Fruit fly (Drosophila melanogaster) whole organism, adult: ENCODE measurements around the gene CG14401.

Experiments
- CG11617 ChIP-seq: fragments of 200-800 bp; sonication (Bioruptor generic); optimal IDR thresholded peaks from 2 replicates; lab custom pipeline; 2017; ENCODE audit warnings: mild to moderate bottlenecking, missing biosample characterization, missing genetic modification reagents, missing genetic modification characterization
- CG12768 ChIP-seq: fragments of 200-800 bp; sonication (Bioruptor generic); optimal IDR thresholded peaks from 2 replicates; lab custom pipeline; 2017; ENCODE audit warnings: missing biosample characterization, missing genetic modification characterization, mild to moderate bottlenecking, moderate library complexity, missing genetic modification reagents
- CG14711 ChIP-seq: fragments of 200-800 bp; sonication (Bioruptor generic); optimal IDR thresholded peaks from 2 replicates; lab custom pipeline; 2018; ENCODE audit warnings: missing biosample characterization, mild to moderate bottlenecking, missing genetic modification characterization, moderate library complexity
- CG1620 ChIP-seq: fragments of 200-800 bp; sonication (Bioruptor generic); optimal IDR thresholded peaks from 2 replicates; lab custom pipeline; 2016; ENCODE audit warnings: missing biosample characterization, missing genetic modification characterization
- CG33017 ChIP-seq: fragments of 200-800 bp; sonication (Bioruptor generic); optimal IDR thresholded peaks from 2 replicates; lab custom pipeline; 2018; ENCODE audit warnings: missing biosample characterization, mild to moderate bottlenecking, missing genetic modification characterization, moderate library complexity
- CG5204 ChIP-seq: fragments of 200-800 bp; sonication (Bioruptor generic); optimal IDR thresholded peaks from 2 replicates; lab custom pipeline; 2016; ENCODE audit warnings: missing biosample characterization, missing genetic modification characterization
- CG7045 ChIP-seq: fragments of 200-800 bp; sonication (Bioruptor generic); optimal IDR thresholded peaks from 2 replicates; lab custom pipeline; 2017; ENCODE audit warnings: missing biosample characterization, mild to moderate bottlenecking, missing genetic modification characterization
- CG7101 ChIP-seq: fragments of 200-800 bp; sonication (Bioruptor generic); optimal IDR thresholded peaks from 2 replicates; lab custom pipeline; 2018; ENCODE audit warnings: missing biosample characterization, mild to moderate bottlenecking, missing genetic modification characterization, moderate library complexity
- Clk ChIP-seq: fragments of 200-800 bp; sonication (Bioruptor generic); optimal IDR thresholded peaks from 2 replicates; lab custom pipeline; 2017; ENCODE audit warnings: missing biosample characterization, missing genetic modification characterization
- Crg-1 ChIP-seq: fragments of 200-800 bp; sonication (Bioruptor generic); optimal IDR thresholded peaks from 2 replicates; lab custom pipeline; 2016; ENCODE audit warnings: missing biosample characterization, missing genetic modification characterization
- Hr96 ChIP-seq: fragments of 200-800 bp; sonication (Bioruptor generic); optimal IDR thresholded peaks from 2 replicates; lab custom pipeline; 2016; ENCODE audit warnings: missing biosample characterization, missing genetic modification characterization
- Mnt ChIP-seq: fragments of 200-800 bp; sonication (Bioruptor generic); optimal IDR thresholded peaks from 2 replicates; lab custom pipeline; 2016; ENCODE audit warnings: missing biosample characterization, mild to moderate bottlenecking, missing genetic modification characterization
- bab1 ChIP-seq: fragments of 200-800 bp; sonication (Bioruptor generic); optimal IDR thresholded peaks from 3 replicates; lab custom pipeline; 2019; ENCODE audit warnings: missing biosample characterization, mild to moderate bottlenecking, missing genetic modification characterization, moderate library complexity
- cic ChIP-seq: fragments of 200-800 bp; sonication (Bioruptor generic); optimal IDR thresholded peaks from 2 replicates; lab custom pipeline; 2017; ENCODE audit warnings: missing biosample characterization, mild to moderate bottlenecking, missing genetic modification characterization, moderate library complexity
- cnc ChIP-seq, 2 experiments: fragments of >200 bp; optimal IDR thresholded peaks; 2 replicates each; lab custom pipeline; 2017
- kay ChIP-seq: fragments of 200-800 bp; sonication (Bioruptor generic); peaks from one replicate; lab custom pipeline; 2016; ENCODE audit warnings: missing biosample characterization, missing genetic modification characterization, borderline replicate concordance
- ovo ChIP-seq: fragments of 200-800 bp; sonication (Bioruptor generic); optimal IDR thresholded peaks from 2 replicates; lab custom pipeline; 2016; ENCODE audit warnings: missing biosample characterization, missing genetic modification characterization
- pad ChIP-seq: fragments of 200-800 bp; sonication (Bioruptor generic); optimal IDR thresholded peaks from 3 replicates; lab custom pipeline; 2017; ENCODE audit warnings: missing biosample characterization, missing genetic modification characterization, mild to moderate bottlenecking, moderate library complexity, missing genetic modification reagents
- tj ChIP-seq: fragments of 200-800 bp; sonication (Bioruptor generic); optimal IDR thresholded peaks from 3 replicates; lab custom pipeline; 2017; ENCODE audit warnings: missing biosample characterization, mild to moderate bottlenecking, missing genetic modification characterization, moderate library complexity
- toe ChIP-seq: fragments of 200-800 bp; sonication (Bioruptor generic); optimal IDR thresholded peaks from 2 replicates; lab custom pipeline; 2016; ENCODE audit warnings: missing biosample characterization, missing genetic modification characterization

The CG14401 gene

dm6 chr2L:20869804-20870295 lies at the start of gene CG14401:
Gene CG14401, plus strand, starts transcription at chr2L:20869854.
- TF ChIP-seq CG11617 (GFP tag; lab: Kevin White, UChicago) (peak; percentile 0), CG5204 (GFP tag; lab: Kevin White, UChicago) (no peak), Crg-1 (GFP tag; lab: Kevin White, UChicago) (no peak), CG12768 (GFP tag; lab: Kevin White, UChicago) (peak; percentile 11), CG33017 (tag; lab: Kevin White, UChicago) (peak; percentile 35), Mnt (GFP tag; lab: Kevin White, UChicago) (peak; percentile 55), cnc (optimal IDR thresholded peaks at IDR 0.05; lab: Kevin White, UChicago) (no peak), CG7101 (tag; lab: Kevin White, UChicago) (peak; percentile 15), cic (GFP tag; lab: Kevin White, UChicago) (peak; percentile 52), CG1620 (GFP tag; lab: Kevin White, UChicago) (no peak)

dm6 chr2L:20820767-20821166 lies 48.9 kb upstream of the CG14401 start, which contains the start of gene CheB38c:
Gene CheB38c, minus strand, starts transcription at chr2L:20820867.
- TF ChIP-seq kay = no peak
- TF ChIP-seq CG14711 = no peak
- no peak for TF ChIP-seq CG1620 (GFP tag; lab: Kevin White, UChicago)
- no peak for TF ChIP-seq Hr96 (GFP tag; lab: Kevin White, UChicago)
- no peak for TF ChIP-seq CG5204 (GFP tag; lab: Kevin White, UChicago)
- no peak for TF ChIP-seq CG33017 (tag; lab: Kevin White, UChicago)

- TF ChIP-seq Clk (GFP tag; lab: Kevin White, UChicago) (no peak), CG12768 (GFP tag; lab: Kevin White, UChicago) (no peak), toe (GFP tag; lab: Kevin White, UChicago) (no peak), cic (GFP tag; lab: Kevin White, UChicago) (peak; percentile 3), Mnt (GFP tag; lab: Kevin White, UChicago) (no peak), pad (GFP tag; lab: Kevin White, UChicago) (no peak), Hr96 (GFP tag; lab: Kevin White, UChicago) (peak; percentile 38), CG11617 (GFP tag; lab: Kevin White, UChicago) (no peak), ovo (peak; percentile 51), CG5204 (GFP tag; lab: Kevin White, UChicago) (no peak), tj (GFP tag; lab: Kevin White, UChicago) (no peak), Crg-1 (GFP tag; lab: Kevin White, UChicago) (no peak), CG14711 (no peak), CG7045 (GFP tag; lab: Kevin White, UChicago) (no peak), bab1 (GFP tag; lab: Kevin White, UChicago) (peak; percentile 54), CG7101 (tag; lab: Kevin White, UChicago) (no peak), CG33017 (tag; lab: Kevin White, UChicago) (no peak), kay (no peak), cnc (optimal IDR thresholded peaks at IDR 0.05; lab: Kevin White, UChicago) (no peak), CG1620 (GFP tag; lab: Kevin White, UChicago) (no peak)
Measured at dm6 chr2L:20821249-20822024, 48.2 kb upstream of the CG14401 start.

dm6 chr2L:20822025-20822371 lies 47.7 kb upstream of the CG14401 start:
- TF ChIP-seq Crg-1 (GFP tag; lab: Kevin White, UChicago) (no peak), pad (GFP tag; lab: Kevin White, UChicago) (no peak), kay (no peak), tj (GFP tag; lab: Kevin White, UChicago) (peak; percentile 28), CG1620 (GFP tag; lab: Kevin White, UChicago) (no peak), CG5204 (GFP tag; lab: Kevin White, UChicago) (no peak)

- TF ChIP-seq tj (GFP tag; lab: Kevin White, UChicago) (no peak), pad (GFP tag; lab: Kevin White, UChicago) (peak; percentile 97), ovo (peak; percentile 60), cnc (optimal IDR thresholded peaks at IDR 0.05; lab: Kevin White, UChicago) (no peak), CG12768 (GFP tag; lab: Kevin White, UChicago) (no peak), Mnt (GFP tag; lab: Kevin White, UChicago) (peak; percentile 47), kay (peak; percentile 97), Clk (GFP tag; lab: Kevin White, UChicago) (no peak), toe (GFP tag; lab: Kevin White, UChicago) (no peak), CG7101 (tag; lab: Kevin White, UChicago) (no peak), CG7045 (GFP tag; lab: Kevin White, UChicago) (no peak), bab1 (GFP tag; lab: Kevin White, UChicago) (peak; percentile 57), Crg-1 (GFP tag; lab: Kevin White, UChicago) (no peak), CG14711 (no peak), CG1620 (GFP tag; lab: Kevin White, UChicago) (no peak), cic (GFP tag; lab: Kevin White, UChicago) (peak; percentile 51)
Measured at dm6 chr2L:20822489-20823195, 47.0 kb upstream of the CG14401 start, which contains the start of gene CG9331. Gene CG9331, plus strand, starts transcription at chr2L:20822828.
